Worm (Caenorhabditis elegans) whole organism, L3 larva: ENCODE results near the gene slc-36.1.
A peak's percentile ranks its signal among the peaks of the same experiment; 100 is the strongest.
"Not testable (repeated sequence)": the region's sequence is repeated elsewhere in the genome, so short reads cannot be mapped to it uniquely, and the experiment has no call there.

Experiments used
- ZK546.5 ChIP-seq: sonication (generic microtip); optimal IDR thresholded peaks from 2 replicates; lab custom pipeline; 2017; ENCODE audit warnings: missing biosample characterization, missing genetic modification characterization
- elt-2 ChIP-seq: sonication (generic microtip); optimal IDR thresholded peaks from 2 replicates; lab custom pipeline; 2016; ENCODE audit warnings: missing genetic modification reagents, mild to moderate bottlenecking, missing genetic modification characterization, missing compliant biosample characterization
- nhr-11 ChIP-seq: fragments of 150-350 bp; optimal IDR thresholded peaks from 2 replicates; lab custom pipeline; 2014; ENCODE audit warnings: missing biosample characterization, missing genetic modification characterization

- not testable (repeated sequence) for TF ChIP-seq nhr-11, ZK546.5 (tag; lab: Kevin White, UChicago)
- TF ChIP-seq elt-2 (tag; lab: Kevin White, UChicago), result peak; percentile 11
Observed at ce11 chrIII:13292971-13293514, 14.3 kb upstream of the slc-36.1 start, which contains the start of gene set-25.
